Fruit fly (Drosophila melanogaster) whole organism, embryonic: ENCODE data around the gene e.

Experiments
- Atf3 ChIP-seq: fragments of 200-800 bp; sonication (Bioruptor generic); optimal IDR thresholded peaks from 3 replicates; lab custom pipeline; 2016; ENCODE audit warnings: missing biosample characterization, missing genetic modification characterization
- B-H2 ChIP-seq: fragments of 200-800 bp; sonication (Bioruptor generic); optimal IDR thresholded peaks from 2 replicates; lab custom pipeline; 2018; ENCODE audit warnings: missing biosample characterization, mild to moderate bottlenecking, missing genetic modification characterization
- CG10366 ChIP-seq: fragments of 200-800 bp; sonication (Bioruptor generic); IDR thresholded peaks from 2 replicates; pipeline ENCODE4 v1.3.6; 2022; ENCODE audit warnings: missing biosample characterization, missing genetic modification characterization
- CG10431 ChIP-seq: fragments of 200-800 bp; sonication (Bioruptor generic); optimal IDR thresholded peaks from 3 replicates; lab custom pipeline; 2018; ENCODE audit warnings: missing biosample characterization, mild to moderate bottlenecking, missing genetic modification characterization
- CG15479 ChIP-seq: fragments of 200-800 bp; sonication (Bioruptor generic); optimal IDR thresholded peaks from 3 replicates; lab custom pipeline; 2019; ENCODE audit warnings: missing biosample characterization, mild to moderate bottlenecking, missing genetic modification characterization, moderate library complexity
- CG17186 ChIP-seq: fragments of 200-800 bp; sonication (Bioruptor generic); optimal IDR thresholded peaks from 3 replicates; lab custom pipeline; 2017; ENCODE audit warnings: missing biosample characterization, missing genetic modification reagents, missing genetic modification characterization
- CG17328 ChIP-seq: fragments of 200-800 bp; sonication (Bioruptor generic); IDR thresholded peaks from 2 replicates; pipeline ENCODE4 v1.3.6; 2022; ENCODE audit warnings: missing biosample characterization, missing genetic modification characterization
- CG18599 ChIP-seq: fragments of 200-800 bp; sonication (Bioruptor generic); optimal IDR thresholded peaks from 3 replicates; lab custom pipeline; 2017; ENCODE audit warnings: missing biosample characterization, missing genetic modification characterization, mild to moderate bottlenecking, moderate library complexity, missing genetic modification reagents
- CG2199 ChIP-seq: fragments of 200-800 bp; sonication (Bioruptor generic); IDR thresholded peaks from 3 replicates; pipeline ENCODE4 v1.3.6; 2022; ENCODE audit warnings: missing biosample characterization, missing genetic modification characterization
- CG2202 ChIP-seq: fragments of 200-800 bp; sonication (Bioruptor generic); optimal IDR thresholded peaks from 2 replicates; lab custom pipeline; 2018; ENCODE audit warnings: missing biosample characterization, mild to moderate bottlenecking, missing genetic modification characterization
- CG2712 ChIP-seq: fragments of 200-800 bp; optimal IDR thresholded peaks from 3 replicates; lab custom pipeline; 2019; ENCODE audit warnings: missing biosample characterization, mild to moderate bottlenecking, missing genetic modification characterization, moderate library complexity
- CG32767 ChIP-seq: fragments of 200-800 bp; sonication (Bioruptor generic); IDR thresholded peaks from 2 replicates; pipeline ENCODE4 v1.3.6; 2022; ENCODE audit warnings: missing biosample characterization, missing genetic modification characterization
- CG3726 ChIP-seq: fragments of 200-800 bp; sonication (Bioruptor generic); IDR thresholded peaks from 3 replicates; pipeline ENCODE4, ENCODE4 v1.3.6; 2022; ENCODE audit warnings: missing biosample characterization, missing genetic modification characterization
- CG5953 ChIP-seq: fragments of 200-800 bp; sonication (Bioruptor generic); IDR thresholded peaks from 2 replicates; pipeline ENCODE4 v1.3.6; 2022; ENCODE audit warnings: missing biosample characterization, missing genetic modification characterization
- CG6813 ChIP-seq: fragments of 200-800 bp; sonication (Bioruptor generic); optimal IDR thresholded peaks from 2 replicates; lab custom pipeline; 2017; ENCODE audit warnings: missing biosample characterization, missing genetic modification characterization, mild to moderate bottlenecking, moderate library complexity, missing genetic modification reagents
- CG7372 ChIP-seq: fragments of 200-800 bp; sonication (Bioruptor generic); IDR thresholded peaks from 2 replicates; pipeline ENCODE4 v1.3.6; 2022; ENCODE audit warnings: missing biosample characterization, missing genetic modification characterization
- CG9797 ChIP-seq: fragments of 200-800 bp; sonication (Bioruptor generic); optimal IDR thresholded peaks from 3 replicates; lab custom pipeline; 2018; ENCODE audit warnings: missing biosample characterization, mild to moderate bottlenecking, missing genetic modification characterization
- Doc2 ChIP-seq: fragments of 200-800 bp; sonication (Bioruptor generic); IDR thresholded peaks from 2 replicates; pipeline ENCODE4 v1.3.6; 2022; ENCODE audit warnings: missing biosample characterization, missing genetic modification characterization
- Ets65A ChIP-seq: fragments of 200-800 bp; sonication (Bioruptor generic); peaks from one replicate; lab custom pipeline; 2016; ENCODE audit warnings: missing biosample characterization, missing genetic modification characterization
- Fer3 ChIP-seq: fragments of 200-800 bp; sonication (Bioruptor generic); optimal IDR thresholded peaks from 2 replicates; lab custom pipeline; 2018; ENCODE audit warnings: missing biosample characterization, mild to moderate bottlenecking, missing genetic modification characterization, moderate library complexity
- HHEX ChIP-seq: fragments of 200-800 bp; sonication (Bioruptor generic); optimal IDR thresholded peaks from 3 replicates; lab custom pipeline; 2017; ENCODE audit warnings: missing biosample characterization, mild to moderate bottlenecking, missing genetic modification characterization, missing genetic modification reagents
- HmgZ ChIP-seq: fragments of 200-800 bp; sonication (Bioruptor generic); optimal IDR thresholded peaks from 2 replicates; lab custom pipeline; 2018; ENCODE audit warnings: missing biosample characterization, mild to moderate bottlenecking, missing genetic modification characterization
- Hr3 ChIP-seq: fragments of 200-800 bp; sonication (Bioruptor generic); optimal IDR thresholded peaks from 3 replicates; lab custom pipeline; 2016; ENCODE audit warnings: missing biosample characterization, missing genetic modification characterization
- Opbp ChIP-seq: fragments of 200-800 bp; sonication (Bioruptor generic); IDR thresholded peaks from 3 replicates; pipeline ENCODE4 v1.3.6; 2022; ENCODE audit warnings: missing biosample characterization, missing genetic modification characterization; ENCODE audit not compliant: partially characterized antibody
- Ptx1 ChIP-seq: fragments of 200-800 bp; sonication (Bioruptor generic); IDR thresholded peaks from 2 replicates; pipeline ENCODE4 v1.3.6; 2022; ENCODE audit warnings: missing biosample characterization, missing genetic modification characterization
- Scr ChIP-seq: fragments of 200-800 bp; sonication (Bioruptor generic); IDR thresholded peaks from 2 replicates; pipeline ENCODE4 v1.3.6; 2022; ENCODE audit warnings: missing biosample characterization, missing genetic modification characterization; ENCODE audit not compliant: partially characterized antibody
- Tbp ChIP-seq: fragments of >200 bp; optimal IDR thresholded peaks from 2 replicates; lab custom pipeline; 2018; ENCODE audit warnings: missing biosample characterization, missing genetic modification characterization
- ap ChIP-seq: fragments of 200-800 bp; sonication (Bioruptor generic); IDR thresholded peaks from 2 replicates; pipeline ENCODE4 v1.3.6; 2022; ENCODE audit warnings: missing biosample characterization, missing genetic modification characterization
- ase ChIP-seq: fragments of 200-800 bp; sonication (Bioruptor generic); IDR thresholded peaks from 3 replicates; pipeline ENCODE4 v1.3.6; 2022; ENCODE audit warnings: missing biosample characterization, missing genetic modification characterization
- dmrt11E ChIP-seq: fragments of 200-800 bp; sonication (Bioruptor generic); optimal IDR thresholded peaks from 3 replicates; lab custom pipeline; 2018; ENCODE audit warnings: missing biosample characterization, mild to moderate bottlenecking, missing genetic modification characterization, moderate library complexity
- ewg ChIP-seq: fragments of 200-800 bp; sonication (Bioruptor generic); optimal IDR thresholded peaks from 3 replicates; lab custom pipeline; 2017; ENCODE audit warnings: mild to moderate bottlenecking, missing biosample characterization, missing genetic modification reagents, missing genetic modification characterization
- hkb ChIP-seq, 2 experiments: fragments of 200-800 bp in 1 of 2; fragments of >200 bp in 1 of 2; sonication (Bioruptor generic) in 1 of 2; IDR thresholded peaks in 1 of 2; optimal IDR thresholded peaks in 1 of 2; 2 replicates each; pipeline versions ENCODE4 v1.3.6 to Lab custom; 2017 to 2022; ENCODE audit warnings: missing biosample characterization in 1 of 2, missing genetic modification characterization in 1 of 2
- ken ChIP-seq: fragments of 200-800 bp; sonication (Bioruptor generic); IDR thresholded peaks from 3 replicates; pipeline ENCODE4 v1.3.6; 2022; ENCODE audit warnings: missing biosample characterization, missing genetic modification characterization
- lab ChIP-seq: fragments of 200-800 bp; sonication (Bioruptor generic); optimal IDR thresholded peaks from 3 replicates; lab custom pipeline; 2017; ENCODE audit warnings: missing biosample characterization, missing genetic modification characterization, mild to moderate bottlenecking, moderate library complexity, missing genetic modification reagents
- pfk ChIP-seq: fragments of 200-800 bp; sonication (Bioruptor generic); optimal IDR thresholded peaks from 2 replicates; lab custom pipeline; 2018; ENCODE audit warnings: missing biosample characterization, mild to moderate bottlenecking, missing genetic modification characterization, moderate library complexity
- pzg ChIP-seq: fragments of 200-800 bp; sonication (Bioruptor generic); optimal IDR thresholded peaks from 3 replicates; lab custom pipeline; 2018; ENCODE audit warnings: missing biosample characterization, mild to moderate bottlenecking, missing genetic modification characterization, moderate library complexity
- repo ChIP-seq: fragments of 200-800 bp; sonication (Bioruptor generic); optimal IDR thresholded peaks from 2 replicates; lab custom pipeline; 2016; ENCODE audit warnings: missing biosample characterization, missing genetic modification characterization
- rib ChIP-seq: fragments of 200-800 bp; sonication (Bioruptor generic); IDR thresholded peaks from 2 replicates; pipeline ENCODE4 v1.3.6; 2022; ENCODE audit warnings: missing biosample characterization, missing genetic modification characterization
- sens-2 ChIP-seq: fragments of 200-800 bp; sonication (Bioruptor generic); IDR thresholded peaks from 2 replicates; pipeline ENCODE4 v1.3.6; 2022; ENCODE audit warnings: missing biosample characterization, missing genetic modification characterization
- sqz ChIP-seq: fragments of 200-800 bp; sonication (Bioruptor generic); optimal IDR thresholded peaks from 3 replicates; lab custom pipeline; 2018; ENCODE audit warnings: missing biosample characterization, mild to moderate bottlenecking, missing genetic modification characterization
- sug ChIP-seq: fragments of 200-800 bp; optimal IDR thresholded peaks from 2 replicates; lab custom pipeline; 2019; ENCODE audit warnings: missing biosample characterization, mild to moderate bottlenecking, missing genetic modification characterization, moderate library complexity
- tna ChIP-seq: fragments of 200-800 bp; sonication (Bioruptor generic); IDR thresholded peaks from 2 replicates; pipeline ENCODE4 v1.3.6; 2022; ENCODE audit warnings: missing biosample characterization, missing genetic modification characterization; ENCODE audit not compliant: partially characterized antibody
- twi ChIP-seq: fragments of 200-800 bp; optimal IDR thresholded peaks from 2 replicates; lab custom pipeline; 2019; ENCODE audit warnings: missing biosample characterization, mild to moderate bottlenecking, missing genetic modification characterization, moderate library complexity
- unc-4 ChIP-seq: fragments of 200-800 bp; sonication (Bioruptor generic); IDR thresholded peaks from 2 replicates; pipeline ENCODE4 v1.3.6; 2022; ENCODE audit warnings: missing biosample characterization, missing genetic modification characterization; ENCODE audit not compliant: partially characterized antibody
- wdn ChIP-seq: fragments of 200-800 bp; sonication (Bioruptor generic); IDR thresholded peaks from 2 replicates; pipeline ENCODE4 v1.3.6; 2022; ENCODE audit warnings: missing biosample characterization, missing genetic modification characterization
- wor ChIP-seq: fragments of 200-800 bp; sonication (Bioruptor generic); IDR thresholded peaks from 2 replicates; pipeline ENCODE4 v1.3.6; 2022; ENCODE audit warnings: missing biosample characterization, missing genetic modification characterization
- zfh1 ChIP-seq: fragments of 200-800 bp; sonication (Bioruptor generic); IDR thresholded peaks from 3 replicates; pipeline ENCODE4 v1.3.6; 2022; ENCODE audit warnings: missing biosample characterization, missing genetic modification characterization

The e gene

DNA sequence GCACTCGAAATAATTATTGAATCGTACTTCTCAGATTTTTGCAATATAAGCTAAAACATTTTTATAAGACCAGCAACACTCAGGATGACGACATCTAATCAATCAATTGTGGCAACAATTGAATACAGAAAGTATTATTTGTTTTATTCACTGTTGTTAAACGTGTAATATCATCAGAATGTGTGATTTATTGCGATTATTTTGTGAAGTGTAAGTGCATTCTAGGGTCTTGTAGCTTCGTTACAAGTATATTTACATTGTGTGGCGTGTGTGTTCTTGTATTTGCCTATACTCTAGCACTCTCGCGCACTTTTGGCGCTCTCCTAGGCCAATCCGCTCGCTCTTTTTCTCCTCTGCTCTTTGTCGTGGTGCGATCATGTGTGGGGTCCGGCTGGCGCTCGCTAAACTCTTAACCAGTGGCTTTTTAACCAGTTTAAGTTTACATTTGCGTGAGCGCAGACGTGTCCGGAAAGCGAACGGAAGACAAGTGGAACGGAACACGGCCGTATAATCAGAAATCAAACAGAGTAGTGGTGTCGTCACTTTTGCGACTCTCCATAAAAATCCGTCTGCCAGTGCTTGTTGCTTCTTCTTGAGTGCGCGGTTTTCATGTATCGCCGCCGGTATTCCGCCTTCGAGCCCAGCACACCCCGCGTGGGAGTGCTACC lies 32.3 kb downstream of the e start (continued):
- TF ChIP-seq Ets65A (GFP tag; lab: Kevin White, UChicago) (peak; percentile 96), CG18599 (GFP tag; lab: Kevin White, UChicago) (peak; percentile 67), rib (peak; percentile 48; the same call in 1 of the 2 replicates), Tbp (no peak), CG15479 (GFP tag; lab: Kevin White, UChicago) (no peak), CG10366 (GFP tag; lab: Robert Waterston, UW) (peak; percentile 74), dmrt11E (peak; percentile 79), CG9797 (GFP tag; lab: Kevin White, UChicago) (no peak), CG3726 (GFP tag; lab: Robert Waterston, UW) (peak; percentile 55; the same call in 1 of the 3 replicates), wor (GFP tag; lab: Robert Waterston, UW) (peak; percentile 86), Scr (no peak), unc-4 (GFP tag; lab: Robert Waterston, UW) (peak; percentile 43; the same call in 1 of the 2 replicates), CG6813 (peak; percentile 76), ap (GFP tag; lab: Robert Waterston, UW) (peak; percentile 62), Ptx1 (GFP tag; lab: Robert Waterston, UW) (peak; percentile 89), CG2199 (GFP tag; lab: Robert Waterston, UW) (peak; percentile 21; the same call in 1 of the 3 replicates), hkb (optimal IDR thresholded peaks at IDR 0.05; lab: Kevin White, UChicago) (no peak), hkb (GFP tag; IDR thresholded peaks at IDR 0.05; lab: Robert Waterston, UW) (peak; percentile 80), Doc2 (GFP tag; lab: Robert Waterston, UW) (no peak), pzg (GFP tag; lab: Kevin White, UChicago) (no peak), CG17186 (GFP tag; lab: Kevin White, UChicago) (peak; percentile 86), CG32767 (GFP tag; lab: Robert Waterston, UW) (peak; percentile 80), ken (GFP tag; lab: Robert Waterston, UW) (peak; percentile 53; the same call in 2 of the 3 replicates), CG2202 (peak; percentile 61), pfk (GFP tag; lab: Kevin White, UChicago) (peak; percentile 92), zfh1 (GFP tag; lab: Robert Waterston, UW) (peak; percentile 84), Opbp (GFP tag; lab: Robert Waterston, UW) (no peak), Atf3 (GFP tag; lab: Kevin White, UChicago) (peak; percentile 76), sens-2 (peak; percentile 74; the same call in 1 of the 2 replicates), twi (tag; lab: Kevin White, UChicago) (peak; percentile 66), HmgZ (tag; lab: Kevin White, UChicago) (peak; percentile 29), Fer3 (tag; lab: Kevin White, UChicago) (peak; percentile 50), Hr3 (GFP tag; lab: Kevin White, UChicago) (peak; percentile 91), ewg (peak; percentile 85), lab (GFP tag; lab: Kevin White, UChicago) (peak; percentile 84), B-H2 (GFP tag; lab: Kevin White, UChicago) (no peak), sug (tag; lab: Kevin White, UChicago) (peak; percentile 56), sqz (GFP tag; lab: Kevin White, UChicago) (peak; percentile 37), CG17328 (peak; percentile 61), HHEX (GFP tag; lab: Kevin White, UChicago) (peak; percentile 83), CG2712 (tag; lab: Kevin White, UChicago) (peak; percentile 91), ase (GFP tag; lab: Robert Waterston, UW) (peak; percentile 77), wdn (GFP tag; lab: Robert Waterston, UW) (no peak), CG7372 (GFP tag; lab: Robert Waterston, UW) (peak; percentile 52), CG10431 (peak; percentile 65), tna (GFP tag; lab: Robert Waterston, UW) (peak; percentile 33; the same call in 1 of the 2 replicates), CG5953 (GFP tag; lab: Robert Waterston, UW) (peak; percentile 79), repo (GFP tag; lab: Kevin White, UChicago) (peak; percentile 61)
